Fruit fly (Drosophila melanogaster): Measurements from ENCODE around the gene CG43155.
A peak's percentile ranks its signal among the peaks of the same experiment; 100 is the strongest.

CG43155 gene

DNA sequence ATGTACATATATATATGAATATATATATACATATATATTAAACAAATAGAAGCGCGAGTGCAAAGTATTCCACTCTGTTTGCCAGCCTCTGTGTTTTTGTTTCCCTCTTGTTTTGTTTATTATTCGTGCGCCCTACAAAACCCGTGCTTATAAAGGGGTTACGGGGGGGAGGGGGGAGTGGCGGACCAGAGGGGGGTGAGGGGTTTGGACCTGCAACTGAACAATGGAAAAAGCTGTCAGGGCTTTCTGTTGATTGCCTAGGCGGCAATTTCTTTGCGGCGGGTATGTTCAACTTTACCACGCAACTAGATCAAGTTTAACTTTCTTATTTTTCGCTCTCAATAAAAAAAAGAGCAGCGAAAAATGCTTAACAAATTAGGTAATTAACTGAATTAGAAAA is 20.3 kb upstream of the CG43155 start:
- TF ChIP-seq Med (GFP tag) = no peak
- TF ChIP-seq CG13775 (GFP tag; optimal IDR thresholded peaks at IDR 0.05) = no peak
- TF ChIP-seq twi (tag; optimal IDR thresholded peaks at IDR 0.05) = no peak
- no peak for TF ChIP-seq CG17802 (tag; optimal IDR thresholded peaks at IDR 0.05)
- no peak for TF ChIP-seq Pdp1 (GFP tag; optimal IDR thresholded peaks at IDR 0.05)
- peak; percentile 14 for TF ChIP-seq CG15269 (tag; optimal IDR thresholded peaks at IDR 0.05)
- no peak for TF ChIP-seq B-H2 (GFP tag; optimal IDR thresholded peaks at IDR 0.05)
- peak; percentile 23 for TF ChIP-seq Hmr (GFP tag; optimal IDR thresholded peaks at IDR 0.05)
- no peak for TF ChIP-seq mirr (GFP tag; optimal IDR thresholded peaks at IDR 0.05)
- peak; percentile 27 for TF ChIP-seq ATbp (GFP tag; optimal IDR thresholded peaks at IDR 0.05)
- TF ChIP-seq Ssrp (tag; optimal IDR thresholded peaks at IDR 0.05) = no peak
- TF ChIP-seq ase (GFP tag; IDR thresholded peaks at IDR 0.05) = no peak
- TF ChIP-seq Poxn (GFP tag; IDR thresholded peaks at IDR 0.05) = no peak
- TF ChIP-seq CG13894 (tag; optimal IDR thresholded peaks at IDR 0.05) = no peak
- no peak for TF ChIP-seq grau (tag; optimal IDR thresholded peaks at IDR 0.05)
- no peak for TF ChIP-seq her (GFP tag; optimal IDR thresholded peaks at IDR 0.05)
- TF ChIP-seq Elba2 (GFP tag; optimal IDR thresholded peaks at IDR 0.05) = no peak
- TF ChIP-seq CG8290 (GFP tag; optimal IDR thresholded peaks at IDR 0.05) = no peak
- peak in 1 of 2 experiments; percentile 19 for TF ChIP-seq CG8290 (tag; optimal IDR thresholded peaks at IDR 0.05)
- no peak for TF ChIP-seq CG10979 (tag; optimal IDR thresholded peaks at IDR 0.05)
- TF ChIP-seq CG15601 (tag; optimal IDR thresholded peaks at IDR 0.05) = no peak
- TF ChIP-seq CG14441 (GFP tag; IDR thresholded peaks at IDR 0.05) = no peak; the same call in 1 of the 2 replicates
- no peak for TF ChIP-seq CG3995 (GFP tag; optimal IDR thresholded peaks at IDR 0.05)
- peak; percentile 35 for TF ChIP-seq CG12769 (tag; optimal IDR thresholded peaks at IDR 0.05)
- TF ChIP-seq CG8359 (GFP tag; optimal IDR thresholded peaks at IDR 0.05; ENCODE audit: borderline replicate concordance) = no peak
- no peak for TF ChIP-seq D19A (tag; optimal IDR thresholded peaks at IDR 0.05)
- no peak for TF ChIP-seq jigr1 (GFP tag; IDR thresholded peaks at IDR 0.05)
- no peak for TF ChIP-seq Myb (GFP tag; optimal IDR thresholded peaks at IDR 0.05)
- no peak for TF ChIP-seq MBD-R2 (GFP tag; IDR thresholded peaks at IDR 0.05)
- no peak for TF ChIP-seq zen (tag; optimal IDR thresholded peaks at IDR 0.05)
- TF ChIP-seq CG12155 (GFP tag; optimal IDR thresholded peaks at IDR 0.05) = no peak
- no peak for TF ChIP-seq yki (optimal IDR thresholded peaks at IDR 0.05)
- TF ChIP-seq cwo (GFP tag; optimal IDR thresholded peaks at IDR 0.05) = peak; percentile 19
- TF ChIP-seq CG3407 (GFP tag; optimal IDR thresholded peaks at IDR 0.05) = peak; percentile 19
- no peak for TF ChIP-seq pho (GFP tag; optimal IDR thresholded peaks at IDR 0.05)
- 0 out of 2 replicates have a peak, but pooled peaks have one; percentile 11 for TF ChIP-seq Rfx (GFP tag; IDR thresholded peaks at IDR 0.05)
- TF ChIP-seq CG12391 (tag; optimal IDR thresholded peaks at IDR 0.05) = no peak
- TF ChIP-seq CG18476 (GFP tag; optimal IDR thresholded peaks at IDR 0.05) = no peak
- no peak for TF ChIP-seq CG11723 (GFP tag; optimal IDR thresholded peaks at IDR 0.05)
- no peak for TF ChIP-seq bowl (GFP tag; IDR thresholded peaks at IDR 0.05)
- TF ChIP-seq CG10274 (GFP tag; optimal IDR thresholded peaks at IDR 0.05) = no peak
- TF ChIP-seq Fer1 (GFP tag; optimal IDR thresholded peaks at IDR 0.05) = peak; percentile 26
- TF ChIP-seq sna (GFP tag; IDR thresholded peaks at IDR 0.05; ENCODE audit: partially characterized antibody) = no peak
- TF ChIP-seq unc-4 (GFP tag; IDR thresholded peaks at IDR 0.05; ENCODE audit: partially characterized antibody) = no peak
- TF ChIP-seq NC2α (GFP tag; optimal IDR thresholded peaks at IDR 0.05) = no peak
- no peak for TF ChIP-seq CG10654 (GFP tag; optimal IDR thresholded peaks at IDR 0.05)
- no peak for TF ChIP-seq CG9609 (GFP tag; optimal IDR thresholded peaks at IDR 0.05)
- no peak for TF ChIP-seq CG43689 (GFP tag; IDR thresholded peaks at IDR 0.05)
- TF ChIP-seq Scr (GFP tag; IDR thresholded peaks at IDR 0.05; ENCODE audit: partially characterized antibody) = no peak
- peak in 1 of 2 experiments; percentile 50 for TF ChIP-seq Eip74EF (GFP tag; optimal IDR thresholded peaks at IDR 0.05)
- peak; percentile 39 for TF ChIP-seq CG10543 (GFP tag; optimal IDR thresholded peaks at IDR 0.05)
